Worm (Caenorhabditis elegans): ENCODE measurements around the gene nlp-53.
A peak's percentile ranks its signal among the peaks of the same experiment; 100 is the strongest.

nlp-53 gene

ce11 chrX:13592367-13592766 is 26.3 kb upstream of the nlp-53 start, which contains the start of gene F54B11.4:
Gene F54B11.4, plus strand, starts transcription at chrX:13592667.
- no peak for TF ChIP-seq cebp-1 (GFP tag; IDR thresholded peaks at IDR 0.05)
- TF ChIP-seq cebp-1 (tag; optimal IDR thresholded peaks at IDR 0.05): peak; percentile 62
- TF ChIP-seq egl-44 (GFP tag; IDR thresholded peaks at IDR 0.05): no peak
- TF ChIP-seq Y95B8A.8 (GFP tag; IDR thresholded peaks at IDR 0.05): no peak

ce11 chrX:13596003-13596767 is 22.5 kb upstream of the nlp-53 start, which contains the start of gene F54B11.5:
Gene F54B11.5, minus strand, starts transcription at chrX:13596068.
- TF ChIP-seq mes-4 (tag; optimal IDR thresholded peaks at IDR 0.05) (no peak), C06A6.2 (GFP tag; conservative IDR thresholded peaks at IDR 0.05) (no peak), hmg-1.2 (GFP tag; IDR thresholded peaks at IDR 0.05) (peak; percentile 61; the same call in 1 of the 2 replicates), nhr-80 (tag; optimal IDR thresholded peaks at IDR 0.05) (peak; percentile 25), Y56A3A.18 (GFP tag; IDR thresholded peaks at IDR 0.05) (no peak), attf-3 (GFP tag; conservative IDR thresholded peaks at IDR 0.05) (peak; percentile 89), attf-5 (GFP tag; optimal IDR thresholded peaks at IDR 0.05) (peak; percentile 57), madf-10 (tag; optimal IDR thresholded peaks at IDR 0.05) (no peak), F10E7.11 (tag; optimal IDR thresholded peaks at IDR 0.05) (no peak), die-1 (tag; optimal IDR thresholded peaks at IDR 0.05) (no peak), nfya-1 (tag; optimal IDR thresholded peaks at IDR 0.05; ENCODE audit: borderline replicate concordance, insufficient read depth) (no peak), K12H6.12 (tag; optimal IDR thresholded peaks at IDR 0.05) (no peak), madf-8 (GFP tag; conservative IDR thresholded peaks at IDR 0.05) (no peak), lin-40 (tag; optimal IDR thresholded peaks at IDR 0.05) (peak; percentile 9), sdz-38 (tag; optimal IDR thresholded peaks at IDR 0.05) (no peak), ztf-22 (GFP tag; optimal IDR thresholded peaks at IDR 0.05) (no peak), nfyb-1 (GFP tag; IDR thresholded peaks at IDR 0.05) (no peak), repo-1 (tag; optimal IDR thresholded peaks at IDR 0.05) (no peak), F37B4.10 (GFP tag; IDR thresholded peaks at IDR 0.05) (no peak), ccch-3 (GFP tag; optimal IDR thresholded peaks at IDR 0.05) (no peak), lin-35 (GFP tag; optimal IDR thresholded peaks at IDR 0.05) (peak in 1 of 3 experiments; percentile 37)

- peak; percentile 89 for TF ChIP-seq attf-3 (GFP tag; conservative IDR thresholded peaks at IDR 0.05)
- no peak for TF ChIP-seq dpl-1 (GFP tag; optimal IDR thresholded peaks at IDR 0.05)
- 0 out of 2 replicates have a peak, but pooled peaks have one; percentile 19 for TF ChIP-seq ceh-40 (GFP tag; IDR thresholded peaks at IDR 0.05)
- TF ChIP-seq dox-1 (GFP tag; IDR thresholded peaks at IDR 0.05): peak; percentile 50; the same call in 1 of the 2 replicates
- peak; percentile 40; the same call in 1 of the 2 replicates for TF ChIP-seq zfh-2 (GFP tag; conservative IDR thresholded peaks at IDR 0.05)
- peak in 1 of 3 experiments; percentile 40 for TF ChIP-seq lin-35 (GFP tag; optimal IDR thresholded peaks at IDR 0.05)
- peak; percentile 6 for TF ChIP-seq K12H6.12 (tag; optimal IDR thresholded peaks at IDR 0.05)
- peak; percentile 35 for TF ChIP-seq attf-5 (GFP tag; optimal IDR thresholded peaks at IDR 0.05)
- no peak for TF ChIP-seq D2030.7 (GFP tag; IDR thresholded peaks at IDR 0.05)
- TF ChIP-seq ceh-58 (GFP tag; IDR thresholded peaks at IDR 0.05): no peak
- TF ChIP-seq F22D6.2 (tag; optimal IDR thresholded peaks at IDR 0.05): no peak
- TF ChIP-seq nhr-80 (tag; optimal IDR thresholded peaks at IDR 0.05): peak; percentile 54
Measured at ce11 chrX:13598021-13598499, 20.6 kb upstream of the nlp-53 start, which contains the start of gene bra-1. Gene bra-1, plus strand, starts transcription at chrX:13598449.

- TF ChIP-seq snpc-3.4 (tag; optimal IDR thresholded peaks at IDR 0.05) (no peak), F23B12.7 (tag; optimal IDR thresholded peaks at IDR 0.05; ENCODE audit: insufficient read depth) (no peak), ceh-27 (GFP tag; optimal IDR thresholded peaks at IDR 0.05) (no peak), ceh-40 (GFP tag; IDR thresholded peaks at IDR 0.05) (no peak), hlh-12 (tag; optimal IDR thresholded peaks at IDR 0.05) (no peak), him-1 (tag; optimal IDR thresholded peaks at IDR 0.05) (no peak), dpl-1 (GFP tag; optimal IDR thresholded peaks at IDR 0.05) (no peak), unc-62 (GFP tag; optimal IDR thresholded peaks at IDR 0.05) (no peak), bed-2 (GFP tag; IDR thresholded peaks at IDR 0.05) (no peak), tbx-9 (tag; optimal IDR thresholded peaks at IDR 0.05; ENCODE audit: borderline replicate concordance) (no peak), cebp-1 (GFP tag; IDR thresholded peaks at IDR 0.05) (no peak), cebp-1 (tag; optimal IDR thresholded peaks at IDR 0.05) (no peak)
Measured at ce11 chrX:13600136-13600535, 18.5 kb upstream of the nlp-53 start, which contains the start of gene F54B11.7. Gene F54B11.7, plus strand, starts transcription at chrX:13600436.
